Worm (Caenorhabditis elegans) whole organism, dauer: ENCODE results near the gene rabr-3.

Experiments used
- unc-62 ChIP-seq: sonication (generic microtip); optimal IDR thresholded peaks from 2 replicates; lab custom pipeline; 2017; ENCODE audit warnings: missing biosample characterization, missing genetic modification reagents, missing genetic modification characterization

Gene rabr-3

DNA sequence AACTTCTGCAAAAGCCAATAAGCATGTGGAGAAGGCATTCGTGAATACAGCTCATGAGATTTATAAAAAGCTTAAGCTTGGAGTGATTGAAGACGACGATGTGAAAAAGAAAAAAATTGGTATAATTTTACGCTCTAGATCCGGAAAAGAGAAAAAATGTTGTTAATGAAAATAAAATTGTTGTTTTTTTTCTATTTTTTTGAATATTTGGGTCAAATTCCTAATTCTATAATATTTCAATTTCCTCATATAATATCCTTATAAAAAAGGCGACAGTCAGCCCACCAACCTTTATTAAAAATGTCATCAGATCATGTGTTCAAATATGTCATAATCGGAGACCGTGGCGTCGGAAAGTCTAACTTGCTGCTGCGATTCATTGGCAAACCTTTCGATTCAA is at the start of gene rabr-3:
Gene rabr-3 (plus strand): TSS at position 301 of the 400 bp plus-strand sequence.
- TF ChIP-seq unc-62 (GFP tag; lab: Kevin White, UChicago): no peak

- no peak for TF ChIP-seq unc-62 (GFP tag; lab: Kevin White, UChicago)
Measured at ce11 chrV:16148805-16149204, 46.7 kb upstream of the rabr-3 start, which contains the start of gene F10A3.4. Gene F10A3.4, plus strand, starts transcription at chrV:16149105.

- no peak for TF ChIP-seq unc-62 (GFP tag; lab: Kevin White, UChicago)
Measured at ce11 chrV:16153375-16153774, 42.1 kb upstream of the rabr-3 start, which contains the start of gene str-254. Gene str-254, minus strand, starts transcription at chrV:16153475.

ce11 chrV:16155111-16155510 is 40.4 kb upstream of the rabr-3 start, which contains the start of gene str-97:
Gene str-97, minus strand, starts transcription at chrV:16155211.
- TF ChIP-seq unc-62 (GFP tag; lab: Kevin White, UChicago): no peak

ce11 chrV:16158391-16158790 is 37.1 kb upstream of the rabr-3 start, which contains the start of gene str-99:
Gene str-99, minus strand, starts transcription at chrV:16158491.
- TF ChIP-seq unc-62 (GFP tag; lab: Kevin White, UChicago): no peak

DNA sequence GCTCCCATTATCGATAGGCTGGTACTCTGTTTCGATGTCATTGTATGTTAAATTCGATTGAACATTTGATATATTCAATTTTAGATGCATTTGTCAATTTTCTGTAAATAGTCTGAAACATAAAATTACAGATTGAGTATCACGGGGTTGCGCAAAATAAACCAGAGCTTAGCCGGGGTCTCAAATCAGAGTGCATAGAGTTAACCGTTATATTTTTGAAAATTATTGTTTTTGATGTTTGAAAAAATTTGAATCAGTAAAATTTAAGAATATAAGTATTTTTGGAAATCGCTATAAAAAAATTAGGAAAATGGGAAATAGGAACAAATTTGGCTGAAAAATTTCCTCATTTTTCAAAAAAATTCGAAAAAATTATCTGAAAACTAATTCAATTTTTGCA is 35.9 kb upstream of the rabr-3 start, which contains the start of gene F10A3.17:
Gene F10A3.17 (minus strand): TSS at position 101 of the 400 bp plus-strand sequence.
- no peak for TF ChIP-seq unc-62 (GFP tag; lab: Kevin White, UChicago)

- TF ChIP-seq unc-62 (GFP tag; lab: Kevin White, UChicago): no peak
Measured at ce11 chrV:16160087-16160486, 35.4 kb upstream of the rabr-3 start.

DNA sequence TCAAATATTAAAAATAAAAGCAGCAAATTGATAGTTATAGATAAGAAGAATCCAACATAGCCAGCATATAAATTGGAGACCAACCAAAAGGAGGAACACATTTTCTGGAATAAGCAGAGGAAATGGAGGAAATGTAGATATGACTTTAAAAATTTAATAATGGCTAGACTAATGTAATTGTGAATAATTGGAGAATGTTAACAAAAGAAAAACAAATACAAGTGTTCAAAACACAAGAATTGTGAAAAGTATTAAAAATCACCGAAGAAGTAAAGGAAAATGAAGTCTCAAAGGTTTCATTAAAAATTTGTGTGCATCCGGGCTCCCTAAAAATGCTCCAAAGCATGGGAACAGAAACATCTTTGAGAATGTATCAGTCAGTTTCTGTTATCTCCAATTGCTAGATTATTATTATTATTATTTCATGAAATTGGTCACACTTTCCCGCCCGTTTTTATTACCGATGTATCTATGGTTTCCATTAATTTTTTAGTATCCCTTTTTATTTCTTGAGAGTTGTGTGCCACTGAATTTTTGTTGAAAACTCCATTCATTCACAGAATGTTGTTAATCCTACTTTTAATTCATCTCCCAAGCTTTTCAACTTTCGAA is 33.2 kb upstream of the rabr-3 start, which contains the start of the genes str-109 and F10A3.11:
Gene str-109 (minus strand): TSS at position 101 of the 612 bp plus-strand sequence.
Gene F10A3.11 (plus strand): TSS at position 562 of the 612 bp plus-strand sequence.
- TF ChIP-seq unc-62 (GFP tag; lab: Kevin White, UChicago): no peak

- no peak for TF ChIP-seq unc-62 (GFP tag; lab: Kevin White, UChicago)
Measured at ce11 chrV:16163719-16164118, 31.8 kb upstream of the rabr-3 start, which contains the start of gene F10A3.12. Gene F10A3.12, plus strand, starts transcription at chrV:16164019.

DNA sequence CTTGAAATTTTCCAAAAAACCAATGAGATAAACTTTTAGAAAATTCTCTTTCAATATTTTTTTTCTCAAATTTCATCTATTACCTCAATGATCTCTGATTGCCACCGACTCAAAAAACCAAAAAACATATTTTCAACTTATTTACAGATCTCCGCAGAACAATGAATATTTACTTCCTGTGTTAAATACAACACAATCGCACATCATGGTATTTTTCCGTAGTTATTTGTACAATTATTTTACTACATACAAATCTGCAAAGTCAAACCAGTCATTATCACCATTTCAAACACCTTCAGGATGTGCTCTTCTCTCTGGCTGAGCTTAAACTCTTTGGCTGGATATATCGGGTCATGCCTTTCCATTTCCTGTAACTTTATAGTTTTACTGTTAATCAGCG is 29.5 kb upstream of the rabr-3 start, which contains the start of gene str-108:
Gene str-108 (plus strand): TSS at position 301 of the 400 bp plus-strand sequence.
- TF ChIP-seq unc-62 (GFP tag; lab: Kevin White, UChicago): no peak

DNA sequence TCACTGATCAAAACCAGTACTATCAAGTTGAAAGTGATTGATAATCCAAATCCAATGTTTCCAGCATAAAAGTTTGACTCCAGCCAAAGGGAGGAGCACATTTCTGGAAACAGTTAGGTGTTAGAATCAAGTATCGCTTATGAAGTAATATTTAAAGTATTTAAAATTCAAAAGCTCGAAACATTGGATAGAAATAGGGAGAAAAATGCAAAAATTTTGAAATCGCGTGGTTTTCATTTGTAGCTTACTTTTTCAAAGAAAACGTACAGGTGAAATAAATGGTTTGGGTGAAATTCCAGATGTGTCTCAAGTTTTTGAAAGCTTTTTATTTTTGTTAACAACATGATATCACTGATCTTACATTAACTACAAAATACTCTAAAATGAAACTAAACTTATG is 26.5 kb upstream of the rabr-3 start, which contains the start of gene str-111:
Gene str-111 (minus strand): TSS at position 101 of the 400 bp plus-strand sequence.
- TF ChIP-seq unc-62 (GFP tag; lab: Kevin White, UChicago): no peak

- no peak for TF ChIP-seq unc-62 (GFP tag; lab: Kevin White, UChicago)
Measured at ce11 chrV:16171721-16172120, 23.8 kb upstream of the rabr-3 start, which contains the start of gene K05D4.9. Gene K05D4.9, minus strand, starts transcription at chrV:16171821.

DNA sequence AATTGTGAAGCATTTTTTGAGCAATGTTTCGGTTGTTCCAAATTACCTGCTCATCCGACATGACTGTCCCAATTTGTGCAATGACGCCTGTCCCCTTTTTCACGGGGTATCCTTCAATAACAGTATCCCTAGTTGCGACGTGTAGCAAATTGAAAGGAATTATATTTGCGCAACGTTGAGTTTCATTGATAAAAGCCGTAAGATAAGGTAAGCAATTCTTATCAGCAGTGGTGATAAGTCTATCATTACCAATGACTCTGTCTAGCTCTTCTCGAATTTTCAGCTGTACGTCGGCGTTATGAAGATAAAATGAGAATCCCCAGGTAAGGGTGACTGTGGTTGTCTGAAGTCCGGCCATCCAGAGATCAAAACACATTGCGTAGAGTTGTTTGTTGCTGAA is 21.4 kb upstream of the rabr-3 start:
- TF ChIP-seq unc-62 (GFP tag; lab: Kevin White, UChicago): no peak

DNA sequence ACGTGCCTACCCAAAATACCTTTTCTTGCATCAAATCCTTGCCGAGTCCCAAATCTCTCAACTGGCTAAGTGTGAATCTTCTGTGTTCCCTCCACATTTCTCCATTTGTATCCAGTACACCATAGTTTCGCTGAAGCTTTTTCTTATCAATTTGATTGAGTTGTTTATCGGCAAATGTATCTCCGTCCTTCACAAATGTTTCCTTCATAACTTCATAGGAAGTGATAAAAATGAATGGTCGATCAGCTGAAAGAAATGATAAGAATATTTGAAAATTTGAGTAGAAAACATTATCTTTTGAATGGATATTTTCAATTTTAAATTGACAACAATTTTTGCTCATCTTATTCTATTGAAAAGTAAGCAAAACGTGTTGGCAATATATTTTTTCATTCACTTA is 20.3 kb upstream of the rabr-3 start:
- TF ChIP-seq unc-62 (GFP tag; lab: Kevin White, UChicago): no peak

DNA sequence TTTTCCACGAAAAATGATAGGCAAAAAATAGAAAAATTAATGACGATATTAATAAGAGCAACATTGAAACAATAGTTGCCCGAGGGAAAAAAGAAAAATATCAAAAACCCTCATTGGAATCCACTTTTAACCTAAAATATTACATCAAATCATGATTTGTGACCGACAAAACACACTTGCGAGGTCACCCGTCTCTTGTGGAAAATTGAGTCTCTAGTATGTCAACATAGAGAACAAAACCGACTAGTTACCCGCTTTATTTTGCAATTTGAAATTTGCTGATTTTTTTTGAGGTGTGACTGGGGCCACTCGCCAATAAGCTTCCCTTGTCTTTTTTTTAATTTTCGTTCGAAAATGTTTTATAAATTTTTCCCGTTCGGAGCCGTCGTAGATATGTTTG is 19.7 kb upstream of the rabr-3 start, which contains the start of gene cyp-33D1:
Gene cyp-33D1 (minus strand): TSS at position 101 of the 400 bp plus-strand sequence.
- no peak for TF ChIP-seq unc-62 (GFP tag; lab: Kevin White, UChicago)

DNA sequence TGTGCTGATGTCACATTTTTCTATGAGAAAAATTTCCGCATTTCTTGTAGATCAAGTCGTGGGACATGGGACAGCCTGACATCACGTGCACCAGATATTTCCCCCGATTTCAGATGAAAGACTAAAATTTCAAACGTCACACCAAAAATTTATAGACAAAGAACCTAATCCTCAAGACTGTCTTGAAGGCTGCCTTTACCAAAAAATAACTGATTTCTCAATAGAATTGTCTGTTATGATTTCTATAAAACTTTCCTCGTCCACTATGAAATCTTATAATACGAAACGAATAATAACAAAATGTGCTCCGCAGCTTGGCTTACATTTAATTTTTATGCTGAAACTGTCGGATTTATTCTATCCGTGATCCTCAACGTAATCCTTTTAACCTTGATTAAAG is 15.1 kb upstream of the rabr-3 start, which contains the start of gene str-106:
Gene str-106 (plus strand): TSS at position 301 of the 400 bp plus-strand sequence.
- no peak for TF ChIP-seq unc-62 (GFP tag; lab: Kevin White, UChicago)
